Worm (Caenorhabditis elegans) whole organism, late embryonic: Measurements from ENCODE around the gene mpk-1.

Experiments
- ets-4 ChIP-seq: sonication (generic microtip); optimal IDR thresholded peaks from 2 replicates; lab custom pipeline; 2016; ENCODE audit warnings: missing genetic modification characterization, missing compliant biosample characterization
- pqm-1 ChIP-seq: sonication (generic microtip); optimal IDR thresholded peaks from 2 replicates; lab custom pipeline; 2016; ENCODE audit warnings: missing genetic modification characterization, missing compliant biosample characterization
- sox-2 ChIP-seq: fragments of 200-800 bp; sonication (Bioruptor generic); IDR thresholded peaks from 2 replicates; pipeline ENCODE4 v1.3.6; 2022; ENCODE audit warnings: missing genetic modification reagents, missing genetic modification characterization, missing compliant biosample characterization
- sox-4 ChIP-seq: sonication (generic microtip); optimal IDR thresholded peaks from 2 replicates; lab custom pipeline; 2017; ENCODE audit warnings: mild to moderate bottlenecking, missing genetic modification characterization, inconsistent platforms, missing compliant biosample characterization
- ztf-16 ChIP-seq: sonication (generic microtip); optimal IDR thresholded peaks from 2 replicates; lab custom pipeline; 2017; ENCODE audit warnings: missing genetic modification characterization, missing compliant biosample characterization

DNA sequence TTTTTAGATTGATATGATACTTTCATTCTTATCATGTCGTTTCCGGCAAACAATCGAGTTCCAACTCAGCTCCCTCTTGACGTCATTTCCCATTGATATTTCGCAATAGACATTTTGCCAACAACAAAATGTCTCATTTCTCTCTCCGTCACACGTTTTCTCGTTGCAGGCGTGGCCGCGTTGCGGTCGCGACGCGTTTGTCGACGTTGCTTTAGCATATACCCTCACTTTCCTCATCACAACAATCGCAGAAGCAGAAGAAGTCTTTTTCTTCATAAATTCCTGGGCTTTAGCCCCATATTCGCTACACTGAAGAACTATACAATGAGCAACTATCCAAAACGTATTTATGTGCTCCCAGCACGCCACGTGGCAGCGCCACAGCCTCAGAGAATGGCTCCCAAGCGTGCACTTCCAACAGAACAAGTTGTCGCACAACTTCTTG, 34.2 kb downstream of the mpk-1 start, which contains the start of gene xbp-1:
- TF ChIP-seq sox-2 = no peak; the same call in 1 of the 2 replicates
- peak; percentile 59 for TF ChIP-seq pqm-1 (tag; lab: Kevin White, UChicago)
- TF ChIP-seq ztf-16 (tag; lab: Kevin White, UChicago) = no peak
- peak; percentile 38 for TF ChIP-seq ets-4 (tag; lab: Kevin White, UChicago)
- TF ChIP-seq sox-4 = no peak
